Worm (Caenorhabditis elegans) whole organism, midembryonic: ENCODE measurements around the gene mrps-31.

Experiments
- flt-1 ChIP-seq: fragments of 200-800 bp; sonication (Bioruptor generic); IDR thresholded peaks from 2 replicates; pipeline ENCODE4 v1.3.6; 2022; ENCODE audit warnings: missing genetic modification characterization, missing compliant biosample characterization
- klf-2 ChIP-seq: fragments of 200-800 bp; sonication (Bioruptor generic); conservative IDR thresholded peaks from 2 replicates; pipeline ENCODE4 v1.3.6; 2022; ENCODE audit warnings: missing genetic modification reagents, missing genetic modification characterization, missing compliant biosample characterization
- ztf-29 ChIP-seq: fragments of 200-800 bp; sonication (Bioruptor generic); IDR thresholded peaks from 2 replicates; pipeline ENCODE4 v1.3.6; 2022; ENCODE audit warnings: missing genetic modification reagents, missing genetic modification characterization, missing compliant biosample characterization

- TF ChIP-seq flt-1 (GFP tag; lab: Robert Waterston, UW): peak; percentile 93
- peak; percentile 89 for TF ChIP-seq klf-2 (GFP tag; lab: Robert Waterston, UW)
- TF ChIP-seq ztf-29: peak; percentile 86
Measured at ce11 chrIII:3664224-3664623, 34.1 kb upstream of the mrps-31 start, which contains the start of gene C46F11.4.
